Worm (Caenorhabditis elegans) whole organism, L4 larva: Measurements from ENCODE around the gene F54H12.5.
A peak's percentile ranks its signal among the peaks of the same experiment; 100 is the strongest.

Source experiments
- T20F7.1 ChIP-seq: fragments of 200-800 bp; sonication (Bioruptor generic); optimal IDR thresholded peaks from 2 replicates; lab custom pipeline; 2018; ENCODE audit warnings: mild to moderate bottlenecking, missing genetic modification characterization, missing compliant biosample characterization
- T26A8.4 ChIP-seq: fragments of 200-800 bp; sonication (Bioruptor generic); IDR thresholded peaks from 2 replicates; pipeline ENCODE4 v1.3.6; 2022; ENCODE audit warnings: missing genetic modification characterization, missing compliant biosample characterization
- aha-1 ChIP-seq: fragments of 150-350 bp; peaks from one replicate; lab custom pipeline; 2014; ENCODE audit warnings: missing biosample characterization, missing genetic modification characterization
- ctbp-1 ChIP-seq: fragments of 200-800 bp; sonication (Bioruptor generic); IDR thresholded peaks from 2 replicates; pipeline ENCODE4 v1.3.6; 2022; ENCODE audit warnings: missing genetic modification reagents, missing genetic modification characterization, missing compliant biosample characterization
- daf-8 ChIP-seq: fragments of 200-800 bp; sonication (Bioruptor generic); IDR thresholded peaks from 2 replicates; pipeline ENCODE4 v1.3.6; 2022; ENCODE audit warnings: missing genetic modification characterization, missing compliant biosample characterization
- dmd-6 ChIP-seq: fragments of 200-800 bp; sonication (Bioruptor generic); IDR thresholded peaks from 2 replicates; pipeline ENCODE4 v1.3.6; 2022; ENCODE audit warnings: missing genetic modification reagents, missing genetic modification characterization, missing compliant biosample characterization
- dmd-8 ChIP-seq: fragments of 200-800 bp; sonication (Bioruptor generic); IDR thresholded peaks from 2 replicates; pipeline ENCODE4 v1.3.6; 2022; ENCODE audit warnings: missing genetic modification characterization, missing compliant biosample characterization
- dpl-1 ChIP-seq: fragments of 150-350 bp; optimal IDR thresholded peaks from 2 replicates; lab custom pipeline; 2014; ENCODE audit warnings: missing biosample characterization, missing genetic modification reagents, missing genetic modification characterization
- dve-1 ChIP-seq: sonication (generic microtip); optimal IDR thresholded peaks from 2 replicates; lab custom pipeline; 2017; ENCODE audit warnings: antibody characterized with exemption, mild to moderate bottlenecking, missing genetic modification characterization, missing compliant biosample characterization; ENCODE audit not compliant: insufficient read depth
- hlh-30 ChIP-seq: sonication (generic microtip); optimal IDR thresholded peaks from 2 replicates; lab custom pipeline; 2017; ENCODE audit warnings: antibody characterized with exemption, mild to moderate bottlenecking, missing genetic modification characterization, missing compliant biosample characterization; ENCODE audit not compliant: insufficient read depth
- lin-38 ChIP-seq: fragments of 200-800 bp; sonication (Bioruptor generic); IDR thresholded peaks from 2 replicates; pipeline ENCODE4 v1.3.6; 2022; ENCODE audit warnings: missing genetic modification reagents, missing genetic modification characterization, missing compliant biosample characterization
- lir-3 ChIP-seq: sonication (generic microtip); optimal IDR thresholded peaks from 2 replicates; lab custom pipeline; 2016; ENCODE audit warnings: mild to moderate bottlenecking, missing genetic modification characterization, missing compliant biosample characterization
- mdl-1 ChIP-seq, 2 experiments: fragments of 150-350 bp in 1 of 2; sonication (generic microtip) in 1 of 2; optimal IDR thresholded peaks; 2 replicates each; lab custom pipeline; 2014 to 2017; ENCODE audit warnings: missing biosample characterization in 2 of 2, missing genetic modification characterization in 2 of 2
- mes-2 ChIP-seq: sonication (generic microtip); optimal IDR thresholded peaks from 2 replicates; lab custom pipeline; 2016; ENCODE audit warnings: missing genotype, mild to moderate bottlenecking, missing genetic modification characterization, missing compliant biosample characterization; ENCODE audit not compliant: poor library complexity, severe bottlenecking
- nhr-28 ChIP-seq: fragments of 150-350 bp; optimal IDR thresholded peaks from 2 replicates; lab custom pipeline; 2014; ENCODE audit warnings: missing biosample characterization, missing genetic modification characterization
- snpc-4 ChIP-seq: fragments of 150-350 bp; optimal IDR thresholded peaks from 2 replicates; lab custom pipeline; 2014; ENCODE audit warnings: missing biosample characterization, missing genetic modification characterization
- spr-1 ChIP-seq: sonication (generic microtip); optimal IDR thresholded peaks from 2 replicates; lab custom pipeline; 2016; ENCODE audit warnings: mild to moderate bottlenecking, missing genetic modification characterization, missing compliant biosample characterization
- unc-62 ChIP-seq, 3 experiments: fragments of 150-350 bp in 1 of 3; sonication (generic microtip); optimal IDR thresholded peaks in 2 of 3; peaks in 1 of 3; 1 replicate in 1 of 3; 2 replicates in 2 of 3; lab custom pipeline; 2014 to 2017; ENCODE audit warnings: missing biosample characterization in 3 of 3, missing genetic modification characterization in 3 of 3, missing genetic modification reagents in 3 of 3, missing genotype in 1 of 3
- zag-1 ChIP-seq: fragments of 150-350 bp; optimal IDR thresholded peaks from 2 replicates; lab custom pipeline; 2014; ENCODE audit warnings: missing biosample characterization, missing genetic modification characterization
- zip-2 ChIP-seq: fragments of 150-350 bp; optimal IDR thresholded peaks from 2 replicates; lab custom pipeline; 2014; ENCODE audit warnings: missing biosample characterization, missing genetic modification characterization

F54H12.5 gene

DNA sequence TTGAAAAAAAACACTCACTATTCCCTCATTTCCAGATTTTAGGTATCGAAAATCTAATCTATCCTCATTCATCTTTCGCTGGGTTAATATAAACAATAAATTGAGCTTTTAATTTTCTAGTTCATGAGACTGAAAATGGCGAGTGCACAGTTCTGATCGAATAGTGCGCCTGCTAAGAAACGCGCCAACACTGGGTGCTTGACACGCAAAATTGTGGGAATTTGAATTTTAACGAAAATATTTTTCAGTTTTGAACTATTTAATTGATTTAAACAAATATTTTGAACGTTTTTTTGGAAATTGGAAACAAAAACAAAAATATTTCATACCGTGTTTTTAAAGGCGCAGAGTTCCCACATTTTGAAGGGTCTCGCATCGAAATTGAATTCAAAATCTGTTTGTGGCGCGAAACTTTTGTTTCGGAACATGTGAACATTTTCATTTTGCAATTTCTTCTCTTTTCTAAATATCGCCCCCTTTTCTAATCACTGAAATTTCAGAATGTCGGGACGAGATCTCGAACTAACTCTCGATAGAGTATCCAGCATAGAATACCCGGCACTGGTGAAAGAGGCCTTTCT, 43.3 kb downstream of the F54H12.5 start, which contains the start of the genes C29E4.13 and npp-15 (continued):
- TF ChIP-seq mdl-1 (tag; optimal IDR thresholded peaks at IDR 0.05; lab: Kevin White, UChicago) (no peak), T20F7.1 (GFP tag; lab: Kevin White, UChicago) (peak; percentile 72), dve-1 (tag; lab: Kevin White, UChicago) (peak; percentile 28), nhr-28 (tag; lab: Kevin White, UChicago) (peak; percentile 34), aha-1 (tag; lab: Kevin White, UChicago) (no peak), ctbp-1 (GFP tag; lab: Robert Waterston, UW) (no peak), lin-38 (GFP tag; lab: Robert Waterston, UW) (peak; percentile 33; the same call in 1 of the 2 replicates), dpl-1 (GFP tag; lab: Kevin White, UChicago) (peak; percentile 81)

DNA sequence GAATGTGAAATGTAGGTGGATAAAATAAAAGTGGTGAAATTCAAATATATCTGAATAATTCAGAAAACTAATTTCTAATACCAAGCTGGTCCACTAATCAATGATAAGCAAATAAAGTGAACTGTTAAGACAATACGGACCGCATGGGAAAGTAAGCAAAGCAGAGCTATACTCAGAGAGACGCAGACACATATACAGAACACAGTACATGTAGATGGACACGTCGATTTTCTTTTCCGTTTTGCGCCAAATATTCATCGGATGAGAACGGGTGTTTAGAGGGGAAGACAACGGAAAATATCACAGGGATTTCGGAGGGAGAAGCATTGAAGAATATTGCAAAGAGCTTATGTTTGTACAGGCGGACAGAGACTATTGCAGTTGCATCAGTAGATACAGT, 46.0 kb downstream of the F54H12.5 start:
- TF ChIP-seq unc-62 (GFP tag; optimal IDR thresholded peaks at IDR 0.05 in 1 of 2; lab: Kevin White, UChicago) (no peak), unc-62 (tag; optimal IDR thresholded peaks at IDR 0.05; lab: Kevin White, UChicago) (no peak), mes-2 (tag; lab: Kevin White, UChicago) (peak; percentile 7), dmd-6 (GFP tag; lab: Robert Waterston, UW) (no peak), aha-1 (tag; lab: Kevin White, UChicago) (peak; percentile 70), snpc-4 (tag; lab: Kevin White, UChicago) (no peak)

DNA sequence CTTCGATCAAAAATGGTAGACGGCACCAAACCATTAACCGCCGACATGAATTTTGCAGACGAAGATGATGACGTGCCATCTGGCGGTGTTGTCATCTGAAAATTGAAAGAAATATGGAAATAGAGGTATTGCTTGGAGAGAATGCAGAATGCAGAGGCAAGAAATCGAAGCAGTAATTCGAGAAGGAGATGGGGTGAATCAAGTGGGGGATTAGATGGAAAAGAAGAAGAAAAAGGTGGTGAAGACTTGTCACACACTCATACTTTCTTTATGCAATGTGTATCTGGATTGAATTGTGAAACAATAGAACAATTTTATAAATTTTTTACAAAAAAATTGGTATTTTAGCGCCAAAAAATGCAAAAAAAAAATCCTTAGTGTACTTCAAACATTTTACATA, 47.1 kb downstream of the F54H12.5 start, which contains the start of gene tag-250:
Gene tag-250 (minus strand): TSS at position 101 of the 400 bp plus-strand sequence.
- TF ChIP-seq hlh-30 (tag; lab: Kevin White, UChicago) (no peak), zag-1 (tag; lab: Kevin White, UChicago) (no peak), unc-62 (GFP tag; optimal IDR thresholded peaks at IDR 0.05 in 1 of 2; lab: Kevin White, UChicago) (peak in 1 of 2 experiments; percentile 72), unc-62 (tag; optimal IDR thresholded peaks at IDR 0.05; lab: Kevin White, UChicago) (no peak)
- TF ChIP-seq, all 104 proteins: peak for 1

DNA sequence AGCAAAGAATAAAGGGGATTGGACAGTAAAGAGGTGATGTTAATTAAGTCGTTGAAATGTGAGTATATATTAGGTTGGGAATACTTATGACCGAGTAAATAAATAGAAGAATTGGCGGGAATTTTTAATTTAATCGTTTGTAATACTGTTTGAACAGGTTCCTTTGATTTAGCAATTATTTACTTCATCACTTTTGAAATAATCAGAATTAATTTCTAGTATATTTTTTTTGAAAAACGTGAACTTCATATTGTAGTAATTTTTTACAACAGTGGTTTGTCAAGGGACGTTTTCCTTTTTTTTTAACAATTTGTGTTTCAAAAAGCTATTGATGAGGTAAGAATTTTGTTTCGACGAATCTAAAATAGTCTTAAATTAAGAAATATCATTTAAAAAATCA, 49.8 kb downstream of the F54H12.5 start, which contains the start of gene C29E4.17:
Gene C29E4.17 (plus strand): TSS at position 301 of the 400 bp plus-strand sequence.
- TF ChIP-seq daf-8 (GFP tag; lab: Robert Waterston, UW) (no peak), lir-3 (tag; lab: Kevin White, UChicago) (no peak), T26A8.4 (no peak), zip-2 (tag; lab: Kevin White, UChicago) (no peak), mes-2 (tag; lab: Kevin White, UChicago) (no peak), spr-1 (tag; lab: Kevin White, UChicago) (no peak), dmd-8 (GFP tag; lab: Robert Waterston, UW) (no peak), zag-1 (tag; lab: Kevin White, UChicago) (no peak), snpc-4 (tag; lab: Kevin White, UChicago) (no peak)
